Worm (Caenorhabditis elegans) whole organism, young adult: ENCODE data around the gene ciao-2B.
A peak's percentile ranks its signal among the peaks of the same experiment; 100 is the strongest.

ENCODE experiments used
- B0019.2 ChIP-seq: fragments of 200-800 bp; sonication (Bioruptor generic); conservative IDR thresholded peaks from 2 replicates; pipeline ENCODE4 v1.3.6; 2022; ENCODE audit warnings: missing genetic modification reagents, missing genetic modification characterization, missing compliant biosample characterization
- C06A6.2 ChIP-seq: fragments of 200-800 bp; sonication (Bioruptor generic); conservative IDR thresholded peaks from 2 replicates; pipeline ENCODE4 v1.3.6; 2022; ENCODE audit warnings: missing genetic modification characterization, missing compliant biosample characterization
- D2030.7 ChIP-seq: fragments of 200-800 bp; sonication (Bioruptor generic); IDR thresholded peaks from 2 replicates; pipeline ENCODE4 v1.3.6; 2022; ENCODE audit warnings: missing genetic modification reagents, missing genetic modification characterization, missing compliant biosample characterization
- F22D6.2 ChIP-seq: sonication (generic microtip); optimal IDR thresholded peaks from 2 replicates; lab custom pipeline; 2016; ENCODE audit warnings: mild to moderate bottlenecking, missing genetic modification characterization, missing compliant biosample characterization
- F33H1.4 ChIP-seq: fragments of 200-800 bp; sonication (Bioruptor generic); IDR thresholded peaks from 2 replicates; pipeline ENCODE4 v1.3.6; 2022; ENCODE audit warnings: missing genetic modification reagents, missing genetic modification characterization, missing compliant biosample characterization
- F39B2.1 ChIP-seq: fragments of 200-800 bp; sonication (Bioruptor generic); IDR thresholded peaks from 2 replicates; pipeline ENCODE4 v1.3.6; 2022; ENCODE audit warnings: missing genetic modification reagents, missing genetic modification characterization, missing compliant biosample characterization
- F52B5.7 ChIP-seq: sonication (generic microtip); optimal IDR thresholded peaks from 2 replicates; lab custom pipeline; 2016; ENCODE audit warnings: mild to moderate bottlenecking, missing genetic modification characterization, missing compliant biosample characterization
- F55B11.4 ChIP-seq: sonication (generic microtip); optimal IDR thresholded peaks from 2 replicates; lab custom pipeline; 2016; ENCODE audit warnings: missing compliant biosample characterization, missing genetic modification characterization, borderline replicate concordance; ENCODE audit not compliant: insufficient read depth
- T26A5.8 ChIP-seq: sonication (generic microtip); optimal IDR thresholded peaks from 2 replicates; lab custom pipeline; 2016; ENCODE audit warnings: missing genetic modification characterization, missing compliant biosample characterization
- Y53F4B.3 ChIP-seq: fragments of 200-800 bp; sonication (Bioruptor generic); IDR thresholded peaks from 2 replicates; pipeline ENCODE4 v1.3.6; 2022; ENCODE audit warnings: missing genetic modification reagents, missing genetic modification characterization, missing compliant biosample characterization
- Y67H2A.10 ChIP-seq: fragments of 200-800 bp; sonication (Bioruptor generic); conservative IDR thresholded peaks from 2 replicates; pipeline ENCODE4 v1.3.6; 2022; ENCODE audit warnings: missing genetic modification reagents, missing genetic modification characterization, missing compliant biosample characterization
- Y95B8A.8 ChIP-seq: fragments of 200-800 bp; sonication (Bioruptor generic); IDR thresholded peaks from 2 replicates; pipeline ENCODE4 v1.3.6; 2022; ENCODE audit warnings: missing genetic modification reagents, missing genetic modification characterization, missing compliant biosample characterization
- aptf-3 ChIP-seq: fragments of 200-800 bp; sonication (Bioruptor generic); IDR thresholded peaks from 2 replicates; pipeline ENCODE4 v1.3.6; 2022; ENCODE audit warnings: missing genetic modification characterization, missing compliant biosample characterization
- attf-5 ChIP-seq: fragments of 200-800 bp; sonication (Bioruptor generic); optimal IDR thresholded peaks from 2 replicates; lab custom pipeline; 2018; ENCODE audit warnings: mild to moderate bottlenecking, missing genetic modification characterization, missing compliant biosample characterization
- attf-6 ChIP-seq: fragments of 200-800 bp; sonication (Bioruptor generic); IDR thresholded peaks from 2 replicates; pipeline ENCODE4 v1.3.6; 2022; ENCODE audit warnings: missing genetic modification reagents, missing genetic modification characterization, missing compliant biosample characterization
- bed-1 ChIP-seq: fragments of 200-800 bp; sonication (Bioruptor generic); IDR thresholded peaks from 2 replicates; pipeline ENCODE4 v1.3.6; 2022; ENCODE audit warnings: missing genetic modification reagents, missing genetic modification characterization, missing compliant biosample characterization
- cebp-1 ChIP-seq, 2 experiments: fragments of 200-800 bp in 1 of 2; sonication (Bioruptor generic) in 1 of 2; sonication (generic microtip) in 1 of 2; IDR thresholded peaks in 1 of 2; optimal IDR thresholded peaks in 1 of 2; 2 replicates each; pipeline versions ENCODE4 v1.3.6 to Lab custom; 2017 to 2022; ENCODE audit warnings: missing compliant biosample characterization in 2 of 2, missing genetic modification characterization in 2 of 2, mild to moderate bottlenecking in 1 of 2, missing genetic modification reagents in 1 of 2, moderate library complexity in 1 of 2
- cebp-2 ChIP-seq: fragments of 200-800 bp; sonication (Bioruptor generic); IDR thresholded peaks from 2 replicates; pipeline ENCODE4 v1.3.6; 2022; ENCODE audit warnings: missing genetic modification characterization, missing compliant biosample characterization
- ceh-100 ChIP-seq: fragments of 200-800 bp; sonication (Bioruptor generic); IDR thresholded peaks from 2 replicates; pipeline ENCODE4 v1.3.6; 2022; ENCODE audit warnings: missing genetic modification reagents, missing genetic modification characterization, missing compliant biosample characterization
- ceh-40 ChIP-seq: fragments of 200-800 bp; sonication (Bioruptor generic); IDR thresholded peaks from 2 replicates; pipeline ENCODE4 v1.3.6; 2022; ENCODE audit warnings: missing genetic modification characterization, missing compliant biosample characterization
- chd-7 ChIP-seq: sonication (generic microtip); optimal IDR thresholded peaks from 2 replicates; lab custom pipeline; 2016; ENCODE audit warnings: mild to moderate bottlenecking, missing genetic modification characterization, moderate library complexity, missing compliant biosample characterization
- die-1 ChIP-seq: sonication (generic microtip); optimal IDR thresholded peaks from 2 replicates; lab custom pipeline; 2016; ENCODE audit warnings: missing genotype, mild to moderate bottlenecking, missing genetic modification characterization, missing compliant biosample characterization
- dox-1 ChIP-seq: fragments of 200-800 bp; sonication (Bioruptor generic); IDR thresholded peaks from 2 replicates; pipeline ENCODE4 v1.3.6; 2022; ENCODE audit warnings: missing genetic modification reagents, missing genetic modification characterization, missing compliant biosample characterization
- egrh-3 ChIP-seq: fragments of 200-800 bp; sonication (Bioruptor generic); IDR thresholded peaks from 2 replicates; pipeline ENCODE4 v1.3.6; 2022; ENCODE audit warnings: missing genetic modification reagents, missing genetic modification characterization, missing compliant biosample characterization
- ekl-4 ChIP-seq: fragments of 200-800 bp; sonication (Bioruptor generic); IDR thresholded peaks from 2 replicates; pipeline ENCODE4 v1.3.6; 2022; ENCODE audit warnings: missing genetic modification reagents, missing genetic modification characterization, missing compliant biosample characterization
- hmg-1.2 ChIP-seq: fragments of 200-800 bp; sonication (Bioruptor generic); IDR thresholded peaks from 2 replicates; pipeline ENCODE4 v1.3.6; 2022; ENCODE audit warnings: missing genetic modification reagents, missing genetic modification characterization, missing compliant biosample characterization
- hrde-1 ChIP-seq: sonication (generic microtip); optimal IDR thresholded peaks from 2 replicates; lab custom pipeline; 2016; ENCODE audit warnings: missing genetic modification characterization, mild to moderate bottlenecking, missing compliant biosample characterization, moderate library complexity, missing genotype, missing genetic modification reagents, borderline replicate concordance
- hsf-1 ChIP-seq: fragments of 200-800 bp; sonication (Bioruptor generic); IDR thresholded peaks from 2 replicates; pipeline ENCODE4 v1.3.6; 2022; ENCODE audit warnings: missing genetic modification reagents, missing genetic modification characterization, missing compliant biosample characterization
- let-526 ChIP-seq: fragments of 200-800 bp; sonication (Bioruptor generic); IDR thresholded peaks from 2 replicates; pipeline ENCODE4 v1.3.6; 2022; ENCODE audit warnings: missing genetic modification reagents, missing genetic modification characterization, missing compliant biosample characterization
- lin-54 ChIP-seq: fragments of 200-800 bp; sonication (Bioruptor generic); optimal IDR thresholded peaks from 2 replicates; lab custom pipeline; 2018; ENCODE audit warnings: mild to moderate bottlenecking, missing genetic modification characterization, missing compliant biosample characterization
- madf-3 ChIP-seq: fragments of 200-800 bp; sonication (Bioruptor generic); IDR thresholded peaks from 2 replicates; pipeline ENCODE4 v1.3.6; 2022; ENCODE audit warnings: missing genetic modification reagents, missing genetic modification characterization, missing compliant biosample characterization
- madf-6 ChIP-seq: fragments of 200-800 bp; sonication (Bioruptor generic); IDR thresholded peaks from 2 replicates; pipeline ENCODE4 v1.3.6; 2022; ENCODE audit warnings: missing genetic modification reagents, missing genetic modification characterization, missing compliant biosample characterization
- mcd-1 ChIP-seq: fragments of 200-800 bp; sonication (Bioruptor generic); IDR thresholded peaks from 2 replicates; pipeline ENCODE4 v1.3.6; 2022; ENCODE audit warnings: missing genetic modification reagents, missing genetic modification characterization, missing compliant biosample characterization
- nfyb-1 ChIP-seq: fragments of 200-800 bp; sonication (Bioruptor generic); IDR thresholded peaks from 2 replicates; pipeline ENCODE4 v1.3.6; 2022; ENCODE audit warnings: missing genetic modification reagents, missing genetic modification characterization, missing compliant biosample characterization
- pbrm-1 ChIP-seq: fragments of 200-800 bp; sonication (Bioruptor generic); IDR thresholded peaks from 2 replicates; pipeline ENCODE4 v1.3.6; 2022; ENCODE audit warnings: missing genetic modification reagents, missing genetic modification characterization, missing compliant biosample characterization
- rcor-1 ChIP-seq: fragments of 200-800 bp; sonication (Bioruptor generic); IDR thresholded peaks from 2 replicates; pipeline ENCODE4 v1.3.6; 2022; ENCODE audit warnings: missing genetic modification reagents, missing genetic modification characterization, missing compliant biosample characterization
- snpc-1.3 ChIP-seq: sonication (generic microtip); optimal IDR thresholded peaks from 2 replicates; lab custom pipeline; 2017; ENCODE audit warnings: missing genetic modification characterization, mild to moderate bottlenecking, missing compliant biosample characterization, antibody characterized with exemption, moderate library complexity, missing genotype, missing genetic modification reagents; ENCODE audit not compliant: insufficient read depth
- snpc-4 ChIP-seq, 5 experiments: fragments of 150-350 bp in 1 of 5; sonication (generic microtip) in 4 of 5; optimal IDR thresholded peaks; 2 replicates each; lab custom pipeline; 2014 to 2018; ENCODE audit warnings: missing genetic modification characterization in 5 of 5, missing biosample characterization in 3 of 5, antibody characterized with exemption in 2 of 5, mild to moderate bottlenecking in 2 of 5, missing compliant biosample characterization in 2 of 5, missing genotype in 2 of 5, moderate library complexity in 2 of 5, missing genetic modification reagents in 1 of 5
- xnd-1 ChIP-seq: sonication (generic microtip); optimal IDR thresholded peaks from 2 replicates; lab custom pipeline; 2016; ENCODE audit warnings: missing genotype, missing genetic modification reagents, missing genetic modification characterization, missing compliant biosample characterization
- ztf-3 ChIP-seq: fragments of 200-800 bp; sonication (Bioruptor generic); optimal IDR thresholded peaks from 2 replicates; lab custom pipeline; 2018; ENCODE audit warnings: mild to moderate bottlenecking, missing genetic modification characterization, missing compliant biosample characterization

ciao-2B gene

DNA sequence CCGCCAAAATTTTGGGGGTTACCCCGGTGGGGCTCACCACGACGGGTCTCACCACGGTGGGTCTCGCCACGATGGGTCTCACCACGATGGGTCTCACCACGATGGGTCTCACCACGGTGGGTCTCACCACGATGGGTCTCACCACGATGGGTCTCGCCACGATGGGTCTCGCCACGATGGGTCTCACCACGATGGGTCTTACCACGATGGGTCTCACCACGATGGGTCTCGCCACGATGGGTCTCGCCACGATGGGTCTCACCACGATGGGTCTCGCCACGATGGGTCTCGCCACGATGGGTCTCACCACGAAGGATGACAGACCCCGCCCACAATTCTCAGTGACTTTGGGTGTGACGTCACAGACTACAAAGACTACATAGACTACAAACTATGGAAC lies 8.9 kb upstream of the ciao-2B start:
- peak; percentile 33 for TF ChIP-seq madf-6 (GFP tag; lab: Robert Waterston, UW)
- peak; percentile 40; the same call in 1 of the 2 replicates for TF ChIP-seq ceh-100 (GFP tag; lab: Robert Waterston, UW)
- peak; percentile 51; the same call in 1 of the 2 replicates for TF ChIP-seq D2030.7 (GFP tag; lab: Robert Waterston, UW)
- 0 out of 2 replicates have a peak, but pooled peaks have one; percentile 67 for TF ChIP-seq madf-3
- 0 out of 2 replicates have a peak, but pooled peaks have one; percentile 55 for TF ChIP-seq nfyb-1 (GFP tag; lab: Robert Waterston, UW)
- peak; percentile 85 for TF ChIP-seq egrh-3
- TF ChIP-seq F33H1.4 (GFP tag; lab: Robert Waterston, UW): peak; percentile 80
- TF ChIP-seq mcd-1 (GFP tag; lab: Robert Waterston, UW): peak; percentile 41
- TF ChIP-seq aptf-3 (GFP tag; lab: Robert Waterston, UW): 0 out of 2 replicates have a peak, but pooled peaks have one; percentile 32
- TF ChIP-seq, all 124 proteins: peak for 9; not testable (repeated sequence) for 115

DNA sequence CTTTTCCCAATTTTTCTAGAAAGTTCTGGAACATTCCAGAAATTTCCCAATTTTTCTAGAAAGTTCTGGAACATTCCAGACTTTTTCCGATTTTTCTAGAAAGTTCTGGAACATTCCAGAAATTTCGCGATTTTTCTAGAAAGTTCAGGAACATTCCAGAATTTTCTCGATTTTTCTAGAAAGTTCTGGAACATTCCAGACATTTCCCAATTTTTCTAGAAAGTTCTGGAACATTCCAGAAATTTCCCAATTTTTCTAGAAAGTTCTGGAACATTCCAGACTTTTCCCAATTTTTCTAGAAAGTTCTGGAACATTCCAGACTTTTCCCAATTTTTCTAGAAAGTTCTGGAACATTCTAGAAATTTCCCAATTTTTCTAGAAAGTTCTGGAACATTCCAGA lies 8.1 kb upstream of the ciao-2B start:
- TF ChIP-seq madf-6 (GFP tag; lab: Robert Waterston, UW) (peak; percentile 65), pbrm-1 (GFP tag; lab: Robert Waterston, UW) (peak; percentile 90), hsf-1 (GFP tag; lab: Robert Waterston, UW) (peak; percentile 99), rcor-1 (peak; percentile 92), F39B2.1 (GFP tag; lab: Robert Waterston, UW) (peak; percentile 86), D2030.7 (GFP tag; lab: Robert Waterston, UW) (peak; percentile 58), ekl-4 (peak; percentile 87), bed-1 (GFP tag; lab: Robert Waterston, UW) (0 out of 2 replicates have a peak, but pooled peaks have one; percentile 45), Y53F4B.3 (GFP tag; lab: Robert Waterston, UW) (peak; percentile 81), hmg-1.2 (GFP tag; lab: Robert Waterston, UW) (0 out of 2 replicates have a peak, but pooled peaks have one; percentile 12), dox-1 (GFP tag; lab: Robert Waterston, UW) (peak; percentile 99), attf-6 (GFP tag; lab: Robert Waterston, UW) (peak; percentile 81), cebp-2 (peak; percentile 18; the same call in 1 of the 2 replicates), Y67H2A.10 (GFP tag; lab: Robert Waterston, UW) (peak; percentile 65; the same call in 1 of the 2 replicates), aptf-3 (GFP tag; lab: Robert Waterston, UW) (peak; percentile 96), madf-3 (0 out of 2 replicates have a peak, but pooled peaks have one; percentile 7), egrh-3 (peak; percentile 69), ceh-40 (peak; percentile 93), Y95B8A.8 (peak; percentile 47; the same call in 1 of the 2 replicates), nfyb-1 (GFP tag; lab: Robert Waterston, UW) (peak; percentile 87), B0019.2 (GFP tag; lab: Robert Waterston, UW) (peak; percentile 66; the same call in 1 of the 2 replicates), let-526 (peak; percentile 29; the same call in 1 of the 2 replicates), mcd-1 (GFP tag; lab: Robert Waterston, UW) (peak; percentile 32; the same call in 1 of the 2 replicates), F33H1.4 (GFP tag; lab: Robert Waterston, UW) (peak; percentile 40; the same call in 1 of the 2 replicates)
- TF ChIP-seq, all 124 proteins: peak for 24; not testable (repeated sequence) for 100

- TF ChIP-seq hsf-1 (GFP tag; lab: Robert Waterston, UW): peak; percentile 91
These were observed 7.5 kb upstream of the ciao-2B start for ce11 chrIII:13446865-13447264.

- TF ChIP-seq T26A5.8 (tag; lab: Kevin White, UChicago) (no peak), D2030.7 (GFP tag; lab: Robert Waterston, UW) (no peak), F55B11.4 (tag; lab: Kevin White, UChicago) (no peak), snpc-4 (GFP tag; optimal IDR thresholded peaks at IDR 0.05; lab: Kevin White, UChicago) (no peak), snpc-4 (tag; optimal IDR thresholded peaks at IDR 0.05; lab: Kevin White, UChicago) (no peak), C06A6.2 (GFP tag; lab: Robert Waterston, UW) (no peak), chd-7 (no peak), snpc-1.3 (tag; lab: Kevin White, UChicago) (no peak), attf-5 (no peak), die-1 (tag; lab: Kevin White, UChicago) (no peak), hrde-1 (tag; lab: Kevin White, UChicago) (no peak), F52B5.7 (tag; lab: Kevin White, UChicago) (no peak), ztf-3 (GFP tag; lab: Kevin White, UChicago) (no peak), lin-54 (GFP tag; lab: Kevin White, UChicago) (no peak), F22D6.2 (no peak), xnd-1 (tag; lab: Kevin White, UChicago) (no peak), cebp-1 (GFP tag; IDR thresholded peaks at IDR 0.05; lab: Robert Waterston, UW) (no peak), cebp-1 (tag; optimal IDR thresholded peaks at IDR 0.05; lab: Kevin White, UChicago) (no peak)
These were observed 2.5 kb downstream of the ciao-2B start, which contains the start of gene F45G2.9 for ce11 chrIII:13436843-13437242. F45G2.9 (minus strand) TSS chrIII:13436943.
